Fruit fly (Drosophila melanogaster): Measurements from ENCODE around the gene CG33673.
A peak's percentile ranks its signal among the peaks of the same experiment; 100 is the strongest.

Gene CG33673

dm6 chr2L:1975473-1975872 lies 28.9 kb upstream of the CG33673 start:
- TF ChIP-seq Dfd (GFP tag; optimal IDR thresholded peaks at IDR 0.05) (peak in 1 of 2 experiments; percentile 26), mirr (GFP tag; optimal IDR thresholded peaks at IDR 0.05) (no peak), CG12104 (GFP tag; optimal IDR thresholded peaks at IDR 0.05) (no peak)

DNA sequence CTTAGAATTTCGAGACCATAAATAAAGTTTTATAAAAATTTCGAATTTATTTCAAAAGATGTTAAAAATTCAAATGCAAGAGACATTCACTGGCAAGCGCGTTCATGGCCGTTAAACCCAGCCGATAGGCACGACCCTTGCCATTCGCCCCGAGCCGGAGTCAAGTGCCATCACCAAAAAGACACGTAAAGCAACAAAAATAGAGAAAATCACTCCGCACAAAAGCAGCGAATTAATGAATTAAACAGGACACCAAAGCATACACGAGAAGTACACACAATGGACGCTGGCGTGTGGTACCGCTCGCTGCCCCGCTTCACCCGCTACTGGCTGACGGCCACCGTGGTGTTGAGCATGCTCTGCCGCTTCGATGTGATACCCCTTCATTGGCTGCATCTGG lies 27.4 kb upstream of the CG33673 start, which contains the start of gene Der-1:
Gene Der-1 (plus strand): TSS at position 1 of the 400 bp plus-strand sequence.
- TF ChIP-seq CG12155 (GFP tag; optimal IDR thresholded peaks at IDR 0.05), result peak; percentile 15
- TF ChIP-seq danr (GFP tag; IDR thresholded peaks at IDR 0.05), result no peak
- no peak for TF ChIP-seq jing (GFP tag; optimal IDR thresholded peaks at IDR 0.05)
- no peak for TF ChIP-seq Optix (GFP tag; IDR thresholded peaks at IDR 0.05)
- TF ChIP-seq CG12236 (GFP tag; optimal IDR thresholded peaks at IDR 0.05), result no peak
- TF ChIP-seq CG32532 (GFP tag; IDR thresholded peaks at IDR 0.05), result no peak
- TF ChIP-seq CG10321 (GFP tag; IDR thresholded peaks at IDR 0.05), result no peak
- TF ChIP-seq dan (GFP tag; IDR thresholded peaks at IDR 0.05), result no peak
- TF ChIP-seq CG10431 (GFP tag; optimal IDR thresholded peaks at IDR 0.05), result no peak
- TF ChIP-seq lab (GFP tag; optimal IDR thresholded peaks at IDR 0.05), result no peak
- peak; percentile 20 for TF ChIP-seq CG10267 (tag; optimal IDR thresholded peaks at IDR 0.05)
- TF ChIP-seq CG12299 (tag; optimal IDR thresholded peaks at IDR 0.05), result no peak
- peak; percentile 64; the same call in 1 of the 3 replicates for TF ChIP-seq mld (GFP tag; IDR thresholded peaks at IDR 0.05; ENCODE audit: partially characterized antibody)
- no peak for TF ChIP-seq Hmx (GFP tag; optimal IDR thresholded peaks at IDR 0.05)
- TF ChIP-seq sens-2 (GFP tag; IDR thresholded peaks at IDR 0.05), result no peak
- TF ChIP-seq CG16815 (GFP tag; optimal IDR thresholded peaks at IDR 0.05), result no peak
- TF ChIP-seq CG18476 (GFP tag; optimal IDR thresholded peaks at IDR 0.05), result no peak
- no peak for TF ChIP-seq CG11456 (GFP tag; IDR thresholded peaks at IDR 0.05)
- no peak for TF ChIP-seq fru (optimal IDR thresholded peaks at IDR 0.05)
- no peak for TF ChIP-seq CG10565 (GFP tag; optimal IDR thresholded peaks at IDR 0.05)
- peak; percentile 92 for TF ChIP-seq Dll (GFP tag; IDR thresholded peaks at IDR 0.05; ENCODE audit: partially characterized antibody)
- TF ChIP-seq CG3838 (GFP tag; optimal IDR thresholded peaks at IDR 0.05), result no peak
- TF ChIP-seq org-1 (GFP tag; optimal IDR thresholded peaks at IDR 0.05), result no peak
- TF ChIP-seq CG9215 (GFP tag; IDR thresholded peaks at IDR 0.05), result no peak
- no peak for TF ChIP-seq slp2 (GFP tag; optimal IDR thresholded peaks at IDR 0.05)
- TF ChIP-seq D (optimal IDR thresholded peaks at IDR 0.05), result no peak
- TF ChIP-seq D (GFP tag; optimal IDR thresholded peaks at IDR 0.05), result no peak
- peak; percentile 75; the same call in 2 of the 3 replicates for TF ChIP-seq CG34422 (GFP tag; IDR thresholded peaks at IDR 0.05)
- TF ChIP-seq CG42726 (GFP tag; IDR thresholded peaks at IDR 0.05; ENCODE audit: partially characterized antibody), result peak; percentile 93
- TF ChIP-seq ac (GFP tag; optimal IDR thresholded peaks at IDR 0.05), result no peak
- no peak for TF ChIP-seq onecut (GFP tag; IDR thresholded peaks at IDR 0.05)
- TF ChIP-seq ems (GFP tag; optimal IDR thresholded peaks at IDR 0.05), result no peak
- TF ChIP-seq CG17186 (GFP tag; optimal IDR thresholded peaks at IDR 0.05), result no peak
- peak; percentile 34 for TF ChIP-seq NC2β (GFP tag; optimal IDR thresholded peaks at IDR 0.05)
- peak; percentile 15 for TF ChIP-seq CG14710 (tag; optimal IDR thresholded peaks at IDR 0.05)
- TF ChIP-seq tna (GFP tag; IDR thresholded peaks at IDR 0.05; ENCODE audit: partially characterized antibody), result peak; percentile 89
- TF ChIP-seq pita (GFP tag; optimal IDR thresholded peaks at IDR 0.05), result no peak
- TF ChIP-seq Mrtf (GFP tag; IDR thresholded peaks at IDR 0.05), result no peak
- peak; percentile 96 for TF ChIP-seq MESR4 (GFP tag; optimal IDR thresholded peaks at IDR 0.05)
- no peak for TF ChIP-seq aop (GFP tag; IDR thresholded peaks at IDR 0.05)
- no peak for TF ChIP-seq dati (GFP tag; IDR thresholded peaks at IDR 0.05)
- peak; percentile 92 for TF ChIP-seq BEAF-32 (GFP tag; optimal IDR thresholded peaks at IDR 0.05)
- no peak for TF ChIP-seq CG4854 (GFP tag; optimal IDR thresholded peaks at IDR 0.05)
- TF ChIP-seq tup (GFP tag; optimal IDR thresholded peaks at IDR 0.05), result no peak
- TF ChIP-seq Spps (tag; optimal IDR thresholded peaks at IDR 0.05), result no peak
- TF ChIP-seq dpn (GFP tag; optimal IDR thresholded peaks at IDR 0.05), result no peak
- no peak for TF ChIP-seq CrebB (tag; optimal IDR thresholded peaks at IDR 0.05)
- TF ChIP-seq CG34224 (GFP tag; IDR thresholded peaks at IDR 0.05; ENCODE audit: partially characterized antibody), result peak; percentile 87
